Worm (Caenorhabditis elegans) whole organism, L1 larva: ENCODE results near the gene Y53G8AR.1.

ENCODE experiments used
- alr-1 ChIP-seq: fragments of 200-800 bp; sonication (Bioruptor generic); optimal IDR thresholded peaks from 2 replicates; lab custom pipeline; 2018; ENCODE audit warnings: borderline replicate concordance, mild to moderate bottlenecking, missing genetic modification characterization, missing compliant biosample characterization
- blmp-1 ChIP-seq: fragments of 150-350 bp; optimal IDR thresholded peaks from 2 replicates; lab custom pipeline; 2014; ENCODE audit warnings: missing biosample characterization, missing genetic modification characterization
- ceh-8 ChIP-seq: fragments of 200-800 bp; sonication (Bioruptor generic); optimal IDR thresholded peaks from 2 replicates; lab custom pipeline; 2018; ENCODE audit warnings: mild to moderate bottlenecking, missing genetic modification characterization, moderate library complexity, missing compliant biosample characterization
- ceh-82 ChIP-seq, 3 experiments: fragments of 150-350 bp in 1 of 3; sonication (generic microtip) in 2 of 3; optimal IDR thresholded peaks; 2 replicates each; lab custom pipeline; 2014 to 2017; ENCODE audit warnings: missing biosample characterization in 3 of 3, missing genetic modification characterization in 3 of 3
- ceh-90 ChIP-seq: sonication (generic microtip); optimal IDR thresholded peaks from 2 replicates; lab custom pipeline; 2016; ENCODE audit warnings: missing genetic modification characterization, missing compliant biosample characterization
- efl-1 ChIP-seq, 4 experiments: fragments of 150-350 bp; optimal IDR thresholded peaks in 3 of 4; peaks in 1 of 4; 1 replicate in 1 of 4; 2 replicates in 3 of 4; lab custom pipeline; 2014; ENCODE audit warnings: missing biosample characterization in 2 of 4, missing genetic modification characterization in 2 of 4, missing genetic modification reagents in 2 of 4
- egl-13 ChIP-seq: sonication (generic microtip); optimal IDR thresholded peaks from 2 replicates; lab custom pipeline; 2016; ENCODE audit warnings: missing genotype, missing genetic modification reagents, missing genetic modification characterization, missing compliant biosample characterization
- egl-27 ChIP-seq, 2 experiments: fragments of 150-350 bp in 1 of 2; sonication (generic microtip); optimal IDR thresholded peaks; 3 replicates each; lab custom pipeline; 2017 to 2018; ENCODE audit warnings: missing biosample characterization in 2 of 2, missing genetic modification characterization in 2 of 2, missing genetic modification reagents in 2 of 2
- elt-3 ChIP-seq, 6 experiments: fragments of 150-350 bp in 1 of 6; sonication (generic microtip); optimal IDR thresholded peaks; 2 replicates each; lab custom pipeline; 2017 to 2018; ENCODE audit warnings: missing biosample characterization in 6 of 6, missing genetic modification characterization in 6 of 6, inconsistent platforms in 1 of 6
- fkh-10 ChIP-seq: sonication (generic microtip); optimal IDR thresholded peaks from 2 replicates; lab custom pipeline; 2017; ENCODE audit warnings: missing biosample characterization, missing genetic modification reagents, missing genetic modification characterization
- fos-1 ChIP-seq: fragments of 150-350 bp; optimal IDR thresholded peaks from 2 replicates; lab custom pipeline; 2014; ENCODE audit warnings: missing biosample characterization, missing genetic modification characterization
- grh-1 ChIP-seq: fragments of 200-800 bp; sonication (Bioruptor generic); IDR thresholded peaks from 2 replicates; pipeline ENCODE4 v1.3.6; 2022; ENCODE audit warnings: missing genetic modification reagents, missing genetic modification characterization, missing compliant biosample characterization
- hlh-17 ChIP-seq: fragments of 200-800 bp; sonication (Bioruptor generic); optimal IDR thresholded peaks from 2 replicates; lab custom pipeline; 2018; ENCODE audit warnings: missing genetic modification characterization, mild to moderate bottlenecking, missing compliant biosample characterization, moderate library complexity, borderline replicate concordance
- hlh-4 ChIP-seq: sonication (generic microtip); optimal IDR thresholded peaks from 2 replicates; lab custom pipeline; 2016; ENCODE audit warnings: mild to moderate bottlenecking, missing genetic modification characterization, missing compliant biosample characterization
- irx-1 ChIP-seq: sonication (generic microtip); optimal IDR thresholded peaks from 2 replicates; lab custom pipeline; 2016; ENCODE audit warnings: missing genetic modification characterization, missing compliant biosample characterization
- isw-1 ChIP-seq: fragments of 200-800 bp; sonication (Bioruptor generic); IDR thresholded peaks from 2 replicates; pipeline ENCODE4 v1.3.6; 2022; ENCODE audit warnings: missing genetic modification characterization, missing compliant biosample characterization
- lin-14 ChIP-seq: fragments of 200-800 bp; sonication (Bioruptor generic); optimal IDR thresholded peaks from 2 replicates; lab custom pipeline; 2018; ENCODE audit warnings: mild to moderate bottlenecking, missing genetic modification characterization, moderate library complexity, missing compliant biosample characterization
- lin-35 ChIP-seq, 2 experiments: fragments of 150-350 bp; optimal IDR thresholded peaks; 2 replicates each; lab custom pipeline; 2014; ENCODE audit warnings: missing biosample characterization in 2 of 2, missing genetic modification characterization in 2 of 2, missing genetic modification reagents in 2 of 2
- lsy-2 ChIP-seq, 2 experiments: fragments of 150-350 bp; optimal IDR thresholded peaks; 2 replicates each; lab custom pipeline; 2014; ENCODE audit warnings: missing biosample characterization in 2 of 2, missing genetic modification characterization in 2 of 2
- mef-2 ChIP-seq: fragments of 150-350 bp; optimal IDR thresholded peaks from 2 replicates; lab custom pipeline; 2014; ENCODE audit warnings: missing biosample characterization, missing genetic modification characterization
- mep-1 ChIP-seq: fragments of 150-350 bp; optimal IDR thresholded peaks from 2 replicates; lab custom pipeline; 2014; ENCODE audit warnings: missing biosample characterization, missing genetic modification characterization
- nhr-12 ChIP-seq: sonication (generic microtip); optimal IDR thresholded peaks from 2 replicates; lab custom pipeline; 2017; ENCODE audit warnings: missing biosample characterization, missing genetic modification characterization
- nhr-20 ChIP-seq: sonication (generic microtip); optimal IDR thresholded peaks from 2 replicates; lab custom pipeline; 2016; ENCODE audit warnings: mild to moderate bottlenecking, missing genetic modification characterization, missing compliant biosample characterization
- nhr-237 ChIP-seq: fragments of 150-350 bp; optimal IDR thresholded peaks from 2 replicates; lab custom pipeline; 2014; ENCODE audit warnings: missing biosample characterization, missing genetic modification characterization
- nhr-28 ChIP-seq: fragments of 150-350 bp; optimal IDR thresholded peaks from 2 replicates; lab custom pipeline; 2014; ENCODE audit warnings: missing biosample characterization, missing genetic modification characterization
- nhr-47 ChIP-seq: sonication (generic microtip); optimal IDR thresholded peaks from 2 replicates; lab custom pipeline; 2016; ENCODE audit warnings: mild to moderate bottlenecking, missing genetic modification characterization, moderate library complexity, missing compliant biosample characterization
- nhr-85 ChIP-seq: sonication (generic microtip); peaks from one replicate; lab custom pipeline; 2016; ENCODE audit warnings: missing genetic modification characterization, inconsistent platforms, missing compliant biosample characterization
- pag-3 ChIP-seq: sonication (generic microtip); optimal IDR thresholded peaks from 2 replicates; lab custom pipeline; 2017; ENCODE audit warnings: missing genetic modification characterization, mild to moderate bottlenecking, missing compliant biosample characterization, antibody characterized with exemption, borderline replicate concordance; ENCODE audit not compliant: insufficient read depth
- pax-3 ChIP-seq: fragments of 200-800 bp; sonication (Bioruptor generic); optimal IDR thresholded peaks from 2 replicates; lab custom pipeline; 2018; ENCODE audit warnings: mild to moderate bottlenecking, missing genetic modification characterization, moderate library complexity, missing compliant biosample characterization
- pqm-1 ChIP-seq: sonication (generic microtip); optimal IDR thresholded peaks from 3 replicates; lab custom pipeline; 2017; ENCODE audit warnings: missing biosample characterization, missing genetic modification characterization
- snu-23 ChIP-seq: sonication (generic microtip); optimal IDR thresholded peaks from 2 replicates; lab custom pipeline; 2016; ENCODE audit warnings: missing genetic modification characterization, missing compliant biosample characterization
- sptf-1 ChIP-seq: fragments of 150-350 bp; optimal IDR thresholded peaks from 2 replicates; lab custom pipeline; 2014; ENCODE audit warnings: missing biosample characterization, missing genetic modification characterization
- sup-37 ChIP-seq: fragments of 200-800 bp; sonication (Bioruptor generic); optimal IDR thresholded peaks from 2 replicates; lab custom pipeline; 2018; ENCODE audit warnings: mild to moderate bottlenecking, missing genetic modification characterization, missing compliant biosample characterization
- unc-130 ChIP-seq: fragments of 150-350 bp; optimal IDR thresholded peaks from 2 replicates; lab custom pipeline; 2017; ENCODE audit warnings: missing biosample characterization, missing genetic modification characterization, inconsistent platforms
- xbp-1 ChIP-seq: sonication (generic microtip); optimal IDR thresholded peaks from 2 replicates; lab custom pipeline; 2016; ENCODE audit warnings: missing genetic modification characterization, missing compliant biosample characterization
- ztf-4 ChIP-seq: fragments of 150-350 bp; optimal IDR thresholded peaks from 2 replicates; lab custom pipeline; 2014; ENCODE audit warnings: missing biosample characterization, missing genetic modification characterization

Gene Y53G8AR.1

DNA sequence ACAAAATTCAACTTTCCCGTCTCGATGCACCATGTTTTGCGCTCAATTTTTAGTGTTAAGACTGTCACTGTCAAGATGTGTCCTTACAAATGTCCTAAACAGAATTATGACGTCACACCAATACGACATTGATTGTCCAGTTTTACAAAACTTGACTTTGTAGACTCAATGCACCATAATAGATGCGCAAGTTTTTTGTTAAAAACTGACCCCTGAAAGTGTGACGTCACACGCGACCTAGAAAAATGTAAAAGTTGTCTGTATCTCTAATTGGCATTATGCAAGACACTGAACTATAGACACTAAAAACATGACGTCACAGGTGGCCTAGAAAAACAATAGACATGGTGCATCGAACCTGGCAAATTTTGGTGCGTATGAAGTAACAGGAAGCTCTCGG lies 18.3 kb downstream of the Y53G8AR.1 start:
- TF ChIP-seq ceh-90 (tag; lab: Kevin White, UChicago): no peak
- no peak for TF ChIP-seq egl-13 (tag; lab: Kevin White, UChicago)
- no peak for TF ChIP-seq elt-3 (tag; optimal IDR thresholded peaks at IDR 0.05; lab: Kevin White, UChicago)
- no peak for TF ChIP-seq lsy-2 (tag; optimal IDR thresholded peaks at IDR 0.05; lab: Kevin White, UChicago)
- no peak for TF ChIP-seq egl-27 (tag; optimal IDR thresholded peaks at IDR 0.05; lab: Kevin White, UChicago)
- no peak for TF ChIP-seq pag-3 (tag; lab: Kevin White, UChicago)
- TF ChIP-seq hlh-4 (tag; lab: Kevin White, UChicago): no peak
- no peak for TF ChIP-seq nhr-12 (tag; lab: Kevin White, UChicago)
- no peak for TF ChIP-seq fos-1 (tag; lab: Kevin White, UChicago)
- no peak for TF ChIP-seq alr-1 (tag; lab: Kevin White, UChicago)
- no peak for TF ChIP-seq blmp-1 (tag; lab: Kevin White, UChicago)
- no peak for TF ChIP-seq nhr-28 (tag; lab: Kevin White, UChicago)
- TF ChIP-seq nhr-20 (tag; lab: Kevin White, UChicago): no peak
- TF ChIP-seq sptf-1 (tag; lab: Kevin White, UChicago): no peak

DNA sequence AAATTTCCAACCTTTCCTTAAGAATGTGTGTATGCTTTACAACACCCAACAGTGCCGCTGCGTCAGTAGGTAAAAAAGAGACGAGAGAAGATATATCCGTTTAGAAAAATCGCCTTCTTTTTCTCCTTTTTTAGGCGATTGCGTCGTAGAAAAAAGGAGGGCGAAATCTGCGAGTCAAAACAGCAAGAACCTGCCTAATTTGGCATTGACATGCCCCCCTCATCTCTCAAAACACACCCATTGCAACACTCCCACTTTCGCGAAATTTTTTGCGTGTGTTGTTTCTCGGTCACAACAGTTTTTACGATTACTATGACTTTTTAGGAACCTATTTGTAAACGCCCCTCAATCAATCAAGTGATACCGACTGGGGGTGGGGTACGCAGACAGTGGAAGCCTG lies 18.8 kb downstream of the Y53G8AR.1 start:
- TF ChIP-seq nhr-85 (tag; lab: Kevin White, UChicago): peak; percentile 82
- peak; percentile 16 for TF ChIP-seq nhr-20 (tag; lab: Kevin White, UChicago)
- no peak for TF ChIP-seq efl-1 (optimal IDR thresholded peaks at IDR 0.05; lab: Kevin White, UChicago)
- peak in 1 of 2 experiments; percentile 21 for TF ChIP-seq efl-1 (GFP tag; optimal IDR thresholded peaks at IDR 0.05 in 1 of 2; lab: Kevin White, UChicago)
- TF ChIP-seq snu-23 (GFP tag; lab: Kevin White, UChicago): peak; percentile 40
- no peak for TF ChIP-seq xbp-1 (tag; lab: Kevin White, UChicago)
- TF ChIP-seq lin-14 (GFP tag; lab: Kevin White, UChicago): peak; percentile 74
- no peak for TF ChIP-seq alr-1 (tag; lab: Kevin White, UChicago)
- TF ChIP-seq elt-3 (tag; optimal IDR thresholded peaks at IDR 0.05; lab: Kevin White, UChicago): peak in 4 of 6 experiments; percentile 8 to 62 (median 28)
- peak; percentile 78 for TF ChIP-seq blmp-1 (tag; lab: Kevin White, UChicago)
- no peak for TF ChIP-seq ceh-8 (GFP tag; lab: Kevin White, UChicago)
- no peak for TF ChIP-seq grh-1
- no peak for TF ChIP-seq hlh-17 (GFP tag; lab: Kevin White, UChicago)
- TF ChIP-seq mep-1 (tag; lab: Kevin White, UChicago): peak; percentile 30

DNA sequence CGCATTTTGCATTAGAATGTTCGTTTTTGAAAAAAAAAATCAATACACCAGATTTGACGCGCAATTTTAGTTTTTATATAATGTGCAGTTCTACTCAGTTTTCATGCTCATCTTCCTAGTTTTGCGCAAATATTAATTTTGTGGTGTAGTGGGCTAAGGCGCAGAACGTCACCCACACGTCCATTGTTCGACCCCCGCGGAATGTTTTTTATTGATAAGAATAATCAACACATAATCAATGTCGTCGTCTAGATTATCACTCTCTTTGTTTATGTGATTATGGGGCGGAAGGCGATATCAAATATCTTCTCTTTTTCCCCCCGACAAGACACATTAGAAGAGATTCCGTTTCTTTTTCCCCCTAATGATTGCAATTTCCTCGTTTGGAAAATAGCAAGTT lies 23.0 kb downstream of the Y53G8AR.1 start:
- TF ChIP-seq elt-3 (tag; optimal IDR thresholded peaks at IDR 0.05; lab: Kevin White, UChicago): peak in 5 of 6 experiments; percentile 13 to 81 (median 64)
- no peak for TF ChIP-seq fkh-10
- no peak for TF ChIP-seq lsy-2 (tag; optimal IDR thresholded peaks at IDR 0.05; lab: Kevin White, UChicago)
- no peak for TF ChIP-seq ceh-82 (tag; optimal IDR thresholded peaks at IDR 0.05; lab: Kevin White, UChicago)
- TF ChIP-seq ztf-4 (tag; lab: Kevin White, UChicago): no peak
- no peak for TF ChIP-seq efl-1 (optimal IDR thresholded peaks at IDR 0.05; lab: Kevin White, UChicago)
- peak in 1 of 2 experiments; percentile 58 for TF ChIP-seq efl-1 (GFP tag; optimal IDR thresholded peaks at IDR 0.05 in 1 of 2; lab: Kevin White, UChicago)
- peak; percentile 71 for TF ChIP-seq blmp-1 (tag; lab: Kevin White, UChicago)
- no peak for TF ChIP-seq nhr-85 (tag; lab: Kevin White, UChicago)
- no peak for TF ChIP-seq nhr-47 (tag; lab: Kevin White, UChicago)
- TF ChIP-seq nhr-237: no peak
- TF ChIP-seq alr-1 (tag; lab: Kevin White, UChicago): no peak
- no peak for TF ChIP-seq pax-3 (tag; lab: Kevin White, UChicago)
- no peak for TF ChIP-seq isw-1
- no peak for TF ChIP-seq egl-27 (tag; optimal IDR thresholded peaks at IDR 0.05; lab: Kevin White, UChicago)
- TF ChIP-seq lin-35 (GFP tag; optimal IDR thresholded peaks at IDR 0.05; lab: Kevin White, UChicago): peak in 1 of 2 experiments; percentile 1
- TF ChIP-seq hlh-4 (tag; lab: Kevin White, UChicago): no peak
- TF ChIP-seq mep-1 (tag; lab: Kevin White, UChicago): no peak
- TF ChIP-seq pqm-1: no peak
- TF ChIP-seq irx-1 (tag; lab: Kevin White, UChicago): no peak
- no peak for TF ChIP-seq unc-130
- no peak for TF ChIP-seq mef-2 (tag; lab: Kevin White, UChicago)
- TF ChIP-seq sup-37 (GFP tag; lab: Kevin White, UChicago): no peak
